Fruit fly (Drosophila melanogaster) S2 (cell line): ENCODE measurements around the gene Gr64c.

Experiments used
- CG8478 ChIP-seq: fragments of >200 bp; optimal IDR thresholded peaks from 2 replicates; lab custom pipeline; 2018
- CTCF ChIP-seq, 2 experiments: fragments of >200 bp; optimal IDR thresholded peaks; 2 replicates each; lab custom pipeline; 2018

- TF ChIP-seq CG8478 (lab: Kevin White, UChicago) (no peak), CTCF (optimal IDR thresholded peaks at IDR 0.05; lab: Kevin White, UChicago) (no peak)
Observed at dm6 chr3L:4076907-4077306, 48.5 kb downstream of the Gr64c start.
